Fruit fly (Drosophila melanogaster) whole organism, embryonic: ENCODE measurements around the gene CG32189.

ENCODE experiments used
- Antp ChIP-seq: fragments of 200-800 bp; sonication (Bioruptor generic); optimal IDR thresholded peaks from 3 replicates; lab custom pipeline; 2016; ENCODE audit warnings: missing biosample characterization, missing genetic modification characterization
- CG9797 ChIP-seq: fragments of 200-800 bp; sonication (Bioruptor generic); optimal IDR thresholded peaks from 3 replicates; lab custom pipeline; 2018; ENCODE audit warnings: missing biosample characterization, mild to moderate bottlenecking, missing genetic modification characterization
- kah ChIP-seq: fragments of 200-800 bp; sonication (Bioruptor generic); optimal IDR thresholded peaks from 2 replicates; lab custom pipeline; 2018; ENCODE audit warnings: missing biosample characterization, mild to moderate bottlenecking, missing genetic modification characterization
- p53 ChIP-seq: fragments of 200-800 bp; sonication (Bioruptor generic); optimal IDR thresholded peaks from 2 replicates; lab custom pipeline; 2016; ENCODE audit warnings: missing biosample characterization, missing genetic modification characterization
- tap ChIP-seq: fragments of 200-800 bp; optimal IDR thresholded peaks from 3 replicates; lab custom pipeline; 2019; ENCODE audit warnings: missing biosample characterization, mild to moderate bottlenecking, missing genetic modification characterization, moderate library complexity

DNA sequence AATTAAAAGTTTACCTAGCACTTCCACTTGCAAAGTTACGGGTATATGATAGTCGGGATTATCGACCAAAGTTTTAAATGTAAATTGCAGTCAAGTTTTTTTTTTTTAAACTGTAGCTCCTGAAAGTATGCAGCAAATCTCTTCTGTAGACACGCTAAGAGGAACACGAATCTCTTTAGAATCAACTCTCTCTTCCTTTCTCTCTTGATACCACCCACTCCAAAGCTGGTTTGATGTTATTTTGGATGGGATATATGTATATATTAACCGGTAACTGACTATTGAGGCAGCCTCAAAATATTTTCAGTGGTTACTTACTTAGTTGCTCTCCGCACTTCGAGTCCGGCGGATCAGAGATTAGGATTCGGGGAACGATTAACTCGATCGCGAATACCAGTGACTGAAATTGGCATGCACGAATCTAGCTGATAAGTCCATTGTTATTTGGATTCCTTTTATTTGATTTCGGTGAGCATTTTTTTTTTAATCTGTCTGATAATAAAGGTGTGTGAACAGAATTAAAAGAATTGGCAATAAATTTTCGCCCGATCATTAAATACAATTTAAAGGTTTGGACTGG, 43.9 kb upstream of the CG32189 start, which contains the start of gene CG7408:
- TF ChIP-seq p53 = no peak
- TF ChIP-seq Antp (GFP tag; lab: Kevin White, UChicago) = no peak
- no peak for TF ChIP-seq tap (tag; lab: Kevin White, UChicago)
- no peak for TF ChIP-seq kah
- TF ChIP-seq CG9797 = no peak
